Worm (Caenorhabditis elegans) whole organism, L2 larva: ENCODE data around the gene F36H5.13.

Experiments used
- Y55F3AM.14 ChIP-seq: fragments of 200-800 bp; sonication (Bioruptor generic); optimal IDR thresholded peaks from 2 replicates; lab custom pipeline; 2018; ENCODE audit warnings: mild to moderate bottlenecking, missing genetic modification characterization, missing compliant biosample characterization
- ZK546.5 ChIP-seq: sonication (generic microtip); optimal IDR thresholded peaks from 2 replicates; lab custom pipeline; 2017; ENCODE audit warnings: missing biosample characterization, missing genetic modification characterization
- alr-1 ChIP-seq: fragments of 150-350 bp; optimal IDR thresholded peaks from 2 replicates; lab custom pipeline; 2014; ENCODE audit warnings: missing biosample characterization, missing genetic modification characterization
- aly-2 ChIP-seq: fragments of 150-350 bp; optimal IDR thresholded peaks from 2 replicates; lab custom pipeline; 2014; ENCODE audit warnings: missing biosample characterization, missing genetic modification characterization
- ama-1 ChIP-seq: fragments of 150-350 bp; optimal IDR thresholded peaks from 2 replicates; lab custom pipeline; 2018; ENCODE audit warnings: inconsistent platforms
- ceh-16 ChIP-seq: fragments of 150-350 bp; optimal IDR thresholded peaks from 2 replicates; lab custom pipeline; 2014; ENCODE audit warnings: missing biosample characterization, missing genetic modification characterization
- ceh-82 ChIP-seq: fragments of 150-350 bp; optimal IDR thresholded peaks from 2 replicates; lab custom pipeline; 2014; ENCODE audit warnings: missing biosample characterization, missing genetic modification characterization
- crh-2 ChIP-seq: sonication (generic microtip); optimal IDR thresholded peaks from 2 replicates; lab custom pipeline; 2017; ENCODE audit warnings: missing biosample characterization, missing genetic modification characterization
- elt-1 ChIP-seq: fragments of 150-350 bp; optimal IDR thresholded peaks from 2 replicates; lab custom pipeline; 2014; ENCODE audit warnings: missing biosample characterization, missing genetic modification characterization
- fos-1 ChIP-seq: fragments of 150-350 bp; optimal IDR thresholded peaks from 2 replicates; lab custom pipeline; 2014; ENCODE audit warnings: missing biosample characterization, missing genetic modification characterization
- gmeb-1 ChIP-seq: fragments of 150-350 bp; optimal IDR thresholded peaks from 2 replicates; lab custom pipeline; 2014; ENCODE audit warnings: missing biosample characterization, missing genetic modification characterization
- lin-11 ChIP-seq: fragments of 150-350 bp; sonication (generic microtip); optimal IDR thresholded peaks from 2 replicates; lab custom pipeline; 2014; ENCODE audit warnings: missing biosample characterization, missing genetic modification characterization, inconsistent platforms, mixed read lengths
- lin-13 ChIP-seq: fragments of 150-350 bp; optimal IDR thresholded peaks from 2 replicates; lab custom pipeline; 2014; ENCODE audit warnings: missing biosample characterization, missing genetic modification reagents, missing genetic modification characterization
- lin-39 ChIP-seq: fragments of 150-350 bp; optimal IDR thresholded peaks from 2 replicates; lab custom pipeline; 2014; ENCODE audit warnings: missing biosample characterization, missing genetic modification reagents, missing genetic modification characterization
- mab-5 ChIP-seq: fragments of 150-350 bp; optimal IDR thresholded peaks from 2 replicates; lab custom pipeline; 2014; ENCODE audit warnings: missing biosample characterization, missing genetic modification characterization
- mdl-1 ChIP-seq, 2 experiments: fragments of 150-350 bp in 1 of 2; sonication (generic microtip) in 1 of 2; optimal IDR thresholded peaks; 2 replicates each; lab custom pipeline; 2017; ENCODE audit warnings: missing biosample characterization in 2 of 2, missing genetic modification characterization in 2 of 2
- nhr-10 ChIP-seq: sonication (generic microtip); optimal IDR thresholded peaks from 2 replicates; lab custom pipeline; 2017; ENCODE audit warnings: missing biosample characterization, missing genetic modification characterization
- nhr-11 ChIP-seq: fragments of 150-350 bp; optimal IDR thresholded peaks from 2 replicates; lab custom pipeline; 2014; ENCODE audit warnings: missing biosample characterization, missing genetic modification characterization
- nhr-129 ChIP-seq: fragments of 150-350 bp; optimal IDR thresholded peaks from 2 replicates; lab custom pipeline; 2014; ENCODE audit warnings: missing biosample characterization, missing genetic modification characterization
- nhr-21 ChIP-seq: fragments of 150-350 bp; optimal IDR thresholded peaks from 2 replicates; lab custom pipeline; 2014; ENCODE audit warnings: missing biosample characterization, missing genetic modification characterization
- nhr-23 ChIP-seq: fragments of 150-350 bp; optimal IDR thresholded peaks from 2 replicates; lab custom pipeline; 2014; ENCODE audit warnings: missing biosample characterization, missing genetic modification reagents, missing genetic modification characterization
- nhr-237 ChIP-seq: fragments of 150-350 bp; optimal IDR thresholded peaks from 2 replicates; lab custom pipeline; 2014; ENCODE audit warnings: missing biosample characterization, missing genetic modification characterization
- nhr-25 ChIP-seq: fragments of 150-350 bp; sonication (generic microtip); optimal IDR thresholded peaks from 3 replicates; lab custom pipeline; 2014; ENCODE audit warnings: missing biosample characterization, missing genetic modification characterization
- nhr-6 ChIP-seq: fragments of 150-350 bp; optimal IDR thresholded peaks from 2 replicates; lab custom pipeline; 2014; ENCODE audit warnings: missing biosample characterization, missing genetic modification characterization
- nhr-77 ChIP-seq: fragments of 150-350 bp; optimal IDR thresholded peaks from 2 replicates; lab custom pipeline; 2014; ENCODE audit warnings: missing biosample characterization, missing genetic modification characterization
- peb-1 ChIP-seq: fragments of 150-350 bp; optimal IDR thresholded peaks from 2 replicates; lab custom pipeline; 2014; ENCODE audit warnings: missing biosample characterization, missing genetic modification characterization
- sem-4 ChIP-seq: fragments of 150-350 bp; optimal IDR thresholded peaks from 2 replicates; lab custom pipeline; 2014; ENCODE audit warnings: missing biosample characterization, missing genetic modification reagents, missing genetic modification characterization
- sma-9 ChIP-seq, 2 experiments: fragments of 150-350 bp in 1 of 2; sonication (generic microtip) in 1 of 2; optimal IDR thresholded peaks; 2 replicates each; lab custom pipeline; 2014 to 2016; ENCODE audit warnings: missing genetic modification characterization in 2 of 2, mild to moderate bottlenecking in 1 of 2, missing biosample characterization in 1 of 2, missing compliant biosample characterization in 1 of 2, missing genetic modification reagents in 1 of 2, moderate library complexity in 1 of 2
- unc-55 ChIP-seq: fragments of 150-350 bp; sonication (generic microtip); optimal IDR thresholded peaks from 3 replicates; lab custom pipeline; 2014; ENCODE audit warnings: missing biosample characterization, missing genetic modification reagents, missing genetic modification characterization
- unc-62 ChIP-seq: fragments of 150-350 bp; optimal IDR thresholded peaks from 2 replicates; lab custom pipeline; 2014; ENCODE audit warnings: missing biosample characterization, missing genetic modification reagents, missing genetic modification characterization
- zag-1 ChIP-seq: fragments of 150-350 bp; optimal IDR thresholded peaks from 2 replicates; lab custom pipeline; 2014; ENCODE audit warnings: missing biosample characterization, missing genetic modification characterization
- ztf-1 ChIP-seq: fragments of 200-800 bp; sonication (Bioruptor generic); conservative IDR thresholded peaks from 2 replicates; pipeline ENCODE4 v1.3.6; 2022; ENCODE audit warnings: missing genetic modification characterization, missing compliant biosample characterization
- ztf-4 ChIP-seq: fragments of 150-350 bp; optimal IDR thresholded peaks from 2 replicates; lab custom pipeline; 2014; ENCODE audit warnings: missing biosample characterization, missing genetic modification characterization

The F36H5.13 gene

DNA sequence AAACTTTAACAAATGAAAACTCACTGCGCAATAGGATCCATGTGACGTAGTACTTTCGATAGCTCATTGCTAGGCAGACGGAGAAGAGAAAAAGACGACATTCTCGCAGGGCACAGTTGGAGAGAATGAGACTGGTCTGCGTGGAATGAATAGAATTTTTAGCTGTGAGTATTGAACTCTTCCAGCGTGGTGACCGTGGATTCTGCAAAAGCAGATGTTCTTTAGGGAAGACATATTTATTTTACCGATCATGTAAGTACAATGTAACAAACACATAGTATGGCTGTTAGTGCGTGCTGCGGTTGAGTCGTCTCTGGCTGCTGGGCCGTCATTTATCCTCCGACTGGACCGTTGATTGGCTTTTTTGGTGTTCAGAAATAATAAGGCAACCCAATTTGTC, 2.7 kb upstream of the F36H5.13 start, which contains the start of gene F36H5.9:
TSS of gene F36H5.9 (minus strand) at position 101 of the 400 bp plus-strand sequence.
- TF ChIP-seq ztf-4 (tag; lab: Kevin White, UChicago) (no peak), fos-1 (tag; lab: Kevin White, UChicago) (no peak), nhr-77 (no peak), nhr-21 (tag; lab: Kevin White, UChicago) (no peak), ama-1 (lab: Kevin White, UChicago) (no peak), sem-4 (tag; lab: Kevin White, UChicago) (no peak), lin-11 (no peak), nhr-25 (tag; lab: Kevin White, UChicago) (no peak), ceh-16 (tag; lab: Kevin White, UChicago) (no peak)

DNA sequence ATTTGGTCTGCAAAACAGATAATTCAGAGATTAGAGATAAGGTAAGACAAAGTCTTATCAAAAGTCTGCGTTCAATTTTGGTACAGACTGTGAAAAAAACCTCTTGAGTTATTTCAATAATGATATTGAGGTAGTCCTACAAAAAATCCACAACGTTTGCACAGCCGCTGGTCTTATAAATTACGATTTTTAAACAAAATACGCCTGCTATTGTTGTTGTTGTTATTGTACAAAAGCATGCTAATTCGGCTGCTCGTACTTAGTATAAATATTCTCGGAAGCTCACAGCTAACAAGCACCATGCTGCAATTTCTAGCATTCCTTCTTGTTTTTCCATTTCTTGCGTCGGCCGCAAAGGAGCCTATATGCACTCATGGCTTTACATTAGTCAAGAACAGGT, 6.1 kb downstream of the F36H5.13 start, which contains the start of gene clec-19:
TSS of gene clec-19 (plus strand) at position 301 of the 400 bp plus-strand sequence.
- TF ChIP-seq crh-2 (tag; lab: Kevin White, UChicago) (no peak), ZK546.5 (no peak)

DNA sequence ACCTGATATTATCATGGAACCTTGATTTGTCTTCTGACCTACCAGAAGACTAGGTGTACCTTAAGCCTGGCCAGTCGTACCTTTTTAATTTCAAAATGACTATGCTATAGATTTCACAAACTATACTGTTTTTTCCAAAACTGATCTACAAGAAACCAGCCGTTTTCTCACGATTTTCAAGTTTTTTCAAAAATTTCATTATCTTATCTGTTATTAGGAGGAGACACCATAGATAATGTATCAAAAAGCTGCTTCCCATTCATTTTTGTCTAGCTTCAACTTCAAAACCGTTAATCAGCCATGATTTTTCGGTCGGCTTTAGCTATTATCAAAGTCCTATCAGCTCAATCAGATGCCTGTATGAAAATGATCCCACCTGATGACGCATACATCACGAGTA, 7.8 kb downstream of the F36H5.13 start, which contains the start of gene F36H5.12:
TSS of gene F36H5.12 (plus strand) at position 301 of the 400 bp plus-strand sequence.
- TF ChIP-seq nhr-23 (tag; lab: Kevin White, UChicago) (no peak), nhr-25 (tag; lab: Kevin White, UChicago) (no peak), nhr-10 (tag; lab: Kevin White, UChicago) (no peak), lin-39 (tag; lab: Kevin White, UChicago) (no peak), lin-13 (GFP tag; lab: Kevin White, UChicago) (no peak), nhr-237 (tag; lab: Kevin White, UChicago) (no peak), nhr-129 (tag; lab: Kevin White, UChicago) (no peak), elt-1 (tag; lab: Kevin White, UChicago) (no peak), ceh-82 (tag; lab: Kevin White, UChicago) (no peak), unc-62 (GFP tag; lab: Kevin White, UChicago) (no peak), ztf-4 (tag; lab: Kevin White, UChicago) (no peak), sma-9 (GFP tag; optimal IDR thresholded peaks at IDR 0.05; lab: Kevin White, UChicago) (no peak), sma-9 (tag; optimal IDR thresholded peaks at IDR 0.05; lab: Kevin White, UChicago) (no peak), aly-2 (tag; lab: Kevin White, UChicago) (no peak), zag-1 (tag; lab: Kevin White, UChicago) (no peak), nhr-11 (tag; lab: Kevin White, UChicago) (no peak), ama-1 (lab: Kevin White, UChicago) (no peak)
- TF ChIP-seq, all 48 proteins: peak for 0

DNA sequence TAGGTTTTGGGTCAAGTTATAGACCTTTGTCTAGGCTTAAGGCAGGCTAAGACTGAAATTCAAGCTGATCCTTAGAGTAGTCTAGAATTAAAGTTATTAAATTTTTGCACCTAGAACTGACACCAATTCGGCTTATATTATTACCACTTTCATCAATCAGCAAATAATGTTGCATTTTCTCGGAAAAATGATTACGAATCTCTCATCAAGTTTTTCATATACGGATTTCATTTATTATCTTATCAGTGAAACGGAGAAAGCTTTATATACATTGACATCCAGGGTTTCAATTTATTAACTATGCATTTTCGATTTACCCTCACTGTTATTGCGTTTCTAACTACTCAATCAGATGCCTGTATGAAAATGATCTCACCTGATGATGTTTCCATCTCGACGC, 9.1 kb downstream of the F36H5.13 start, which contains the start of gene K07G6.1:
TSS of gene K07G6.1 (plus strand) at position 301 of the 400 bp plus-strand sequence.
- TF ChIP-seq nhr-237 (tag; lab: Kevin White, UChicago) = no peak
- TF ChIP-seq ztf-1 (GFP tag; lab: Robert Waterston, UW) = no peak
- no peak for TF ChIP-seq peb-1 (tag; lab: Kevin White, UChicago)
- no peak for TF ChIP-seq sem-4 (tag; lab: Kevin White, UChicago)
- TF ChIP-seq mdl-1 (tag; optimal IDR thresholded peaks at IDR 0.05; lab: Kevin White, UChicago) = no peak
- TF ChIP-seq nhr-6 (tag; lab: Kevin White, UChicago) = no peak
- no peak for TF ChIP-seq lin-13 (GFP tag; lab: Kevin White, UChicago)
- TF ChIP-seq alr-1 = no peak
- TF ChIP-seq mab-5 (tag; lab: Kevin White, UChicago) = no peak
- TF ChIP-seq unc-55 (GFP tag; lab: Kevin White, UChicago) = no peak
- no peak for TF ChIP-seq zag-1 (tag; lab: Kevin White, UChicago)
- no peak for TF ChIP-seq Y55F3AM.14 (GFP tag; lab: Kevin White, UChicago)
- TF ChIP-seq nhr-77 = no peak
- no peak for TF ChIP-seq fos-1 (tag; lab: Kevin White, UChicago)
- no peak for TF ChIP-seq gmeb-1
- TF ChIP-seq crh-2 (tag; lab: Kevin White, UChicago) = no peak
- no peak for TF ChIP-seq unc-62 (GFP tag; lab: Kevin White, UChicago)
- no peak for TF ChIP-seq ama-1 (lab: Kevin White, UChicago)
- TF ChIP-seq elt-1 (tag; lab: Kevin White, UChicago) = no peak
- TF ChIP-seq ztf-4 (tag; lab: Kevin White, UChicago) = no peak

DNA sequence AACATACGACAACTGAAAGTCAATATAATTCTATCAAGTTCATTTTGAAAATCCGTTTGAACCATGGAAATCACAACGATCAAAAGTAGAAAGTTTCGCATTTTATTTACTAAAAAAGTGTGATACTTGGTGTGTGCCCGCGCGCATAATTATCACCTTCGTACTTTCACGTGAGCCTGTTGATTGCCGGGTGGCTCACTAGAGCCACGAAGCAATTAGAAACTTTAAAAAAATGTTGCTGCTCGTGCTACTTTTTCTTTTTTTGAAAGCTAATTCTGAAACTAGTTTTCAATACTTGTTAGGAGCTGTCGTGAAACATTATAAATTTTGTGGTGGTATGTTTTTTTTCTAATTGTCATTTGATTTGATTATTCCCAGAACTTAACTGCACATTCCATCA, 11.5 kb downstream of the F36H5.13 start, which contains the start of the genes irld-9 and irld-33:
TSS of gene irld-9 (minus strand) at position 101 of the 400 bp plus-strand sequence.
TSS of gene irld-33 (plus strand) at position 209 of the 400 bp plus-strand sequence.
- TF ChIP-seq nhr-10 (tag; lab: Kevin White, UChicago) = no peak
